Fruit fly (Drosophila melanogaster) whole organism, larva: ENCODE results near the gene CG1840.
A peak's percentile ranks its signal among the peaks of the same experiment; 100 is the strongest.

Experiments used
- noc ChIP-seq: fragments of 200-800 bp; sonication (Bioruptor generic); optimal IDR thresholded peaks from 3 replicates; lab custom pipeline; 2019; ENCODE audit warnings: missing biosample characterization, mild to moderate bottlenecking, missing genetic modification characterization, moderate library complexity

The CG1840 gene

dm6 chrX:11888142-11888541, at the start of gene CG1840:
CG1840 (plus strand) TSS chrX:11888352.
- TF ChIP-seq noc (tag; lab: Kevin White, UChicago), result no peak

- TF ChIP-seq noc (tag; lab: Kevin White, UChicago), result no peak
These were observed 48.8 kb upstream of the CG1840 start, which contains the start of gene Cyp28c1 for dm6 chrX:11839308-11839707. Cyp28c1 (plus strand) TSS chrX:11839608.

- TF ChIP-seq noc (tag; lab: Kevin White, UChicago), result no peak
These were observed 46.3 kb upstream of the CG1840 start for dm6 chrX:11841702-11842378.

- TF ChIP-seq noc (tag; lab: Kevin White, UChicago), result no peak
These were observed 42.0 kb upstream of the CG1840 start, which contains the start of gene CG15740 for dm6 chrX:11846049-11846718. CG15740 (minus strand) TSS chrX:11846099.

- peak; percentile 35 for TF ChIP-seq noc (tag; lab: Kevin White, UChicago)
These were observed 39.5 kb upstream of the CG1840 start for dm6 chrX:11848507-11849264.

- TF ChIP-seq noc (tag; lab: Kevin White, UChicago), result no peak
These were observed 38.9 kb upstream of the CG1840 start for dm6 chrX:11849267-11849666.

dm6 chrX:11852310-11852709, 35.8 kb upstream of the CG1840 start, which contains the start of gene p24-1:
p24-1 (minus strand) TSS chrX:11852530.
- peak; percentile 31 for TF ChIP-seq noc (tag; lab: Kevin White, UChicago)

- peak; percentile 30 for TF ChIP-seq noc (tag; lab: Kevin White, UChicago)
These were observed 33.2 kb upstream of the CG1840 start, which contains the start of the genes CG10347 and ATP7 for dm6 chrX:11854758-11855465. CG10347 (minus strand) TSS chrX:11854931. ATP7 (plus strand) TSS chrX:11855022.

dm6 chrX:11855950-11856349, 32.2 kb upstream of the CG1840 start:
- TF ChIP-seq noc (tag; lab: Kevin White, UChicago), result no peak

- no peak for TF ChIP-seq noc (tag; lab: Kevin White, UChicago)
These were observed 31.3 kb upstream of the CG1840 start for dm6 chrX:11856867-11857266.

- peak; percentile 77 for TF ChIP-seq noc (tag; lab: Kevin White, UChicago)
These were observed 30.4 kb upstream of the CG1840 start for dm6 chrX:11857522-11858438.

dm6 chrX:11858439-11858813, 29.7 kb upstream of the CG1840 start:
- TF ChIP-seq noc (tag; lab: Kevin White, UChicago), result no peak

- TF ChIP-seq noc (tag; lab: Kevin White, UChicago), result no peak
These were observed 19.3 kb upstream of the CG1840 start, which contains the start of the genes Nrd1 and CG1847 for dm6 chrX:11868866-11869265. Nrd1 (minus strand) TSS chrX:11868893. CG1847 (plus strand) TSS chrX:11869170.

- TF ChIP-seq noc (tag; lab: Kevin White, UChicago), result no peak
These were observed 15.6 kb upstream of the CG1840 start, which contains the start of gene BORCS5 for dm6 chrX:11872517-11872916. BORCS5 (minus strand) TSS chrX:11872779.
